Fruit fly (Drosophila melanogaster) whole organism, embryonic: ENCODE data around the gene TTLL15.

Source experiments
- ATbp ChIP-seq: fragments of 200-800 bp; sonication (Bioruptor generic); optimal IDR thresholded peaks from 2 replicates; lab custom pipeline; 2017; ENCODE audit warnings: missing biosample characterization, mild to moderate bottlenecking, missing genetic modification characterization, missing genetic modification reagents
- Aef1 ChIP-seq: fragments of 200-800 bp; sonication (Bioruptor generic); IDR thresholded peaks from 3 replicates; pipeline ENCODE4 v1.3.6; 2022; ENCODE audit warnings: missing biosample characterization, missing genetic modification characterization
- Asciz ChIP-seq: fragments of 200-800 bp; sonication (Bioruptor generic); optimal IDR thresholded peaks from 2 replicates; lab custom pipeline; 2017; ENCODE audit warnings: missing biosample characterization, mild to moderate bottlenecking, missing genetic modification characterization, missing genetic modification reagents
- Atf3 ChIP-seq: fragments of 200-800 bp; sonication (Bioruptor generic); optimal IDR thresholded peaks from 3 replicates; lab custom pipeline; 2016; ENCODE audit warnings: missing biosample characterization, missing genetic modification characterization
- B-H1 ChIP-seq: fragments of 200-800 bp; sonication (Bioruptor generic); IDR thresholded peaks from 3 replicates; pipeline ENCODE4 v1.3.6; 2022; ENCODE audit warnings: missing biosample characterization, missing genetic modification characterization
- CG12942 ChIP-seq: fragments of 200-800 bp; sonication (Bioruptor generic); optimal IDR thresholded peaks from 3 replicates; lab custom pipeline; 2016; ENCODE audit warnings: missing biosample characterization, missing genetic modification characterization
- CG13296 ChIP-seq: fragments of 200-800 bp; sonication (Bioruptor generic); optimal IDR thresholded peaks from 3 replicates; lab custom pipeline; 2018; ENCODE audit warnings: missing biosample characterization, mild to moderate bottlenecking, missing genetic modification characterization
- CG15696 ChIP-seq: fragments of 200-800 bp; sonication (Bioruptor generic); optimal IDR thresholded peaks from 2 replicates; lab custom pipeline; 2019; ENCODE audit warnings: missing biosample characterization, mild to moderate bottlenecking, missing genetic modification characterization, moderate library complexity
- CG1647 ChIP-seq: fragments of 200-800 bp; sonication (Bioruptor generic); optimal IDR thresholded peaks from 3 replicates; lab custom pipeline; 2016; ENCODE audit warnings: missing biosample characterization, missing genetic modification characterization
- CG2678 ChIP-seq: fragments of 200-800 bp; sonication (Bioruptor generic); optimal IDR thresholded peaks from 3 replicates; lab custom pipeline; 2019; ENCODE audit warnings: missing biosample characterization, mild to moderate bottlenecking, missing genetic modification characterization, moderate library complexity
- CG32532 ChIP-seq: fragments of 200-800 bp; sonication (Bioruptor generic); IDR thresholded peaks from 2 replicates; pipeline ENCODE4 v1.3.6; 2022; ENCODE audit warnings: missing biosample characterization, missing genetic modification characterization
- CG4328 ChIP-seq: fragments of 200-800 bp; sonication (Bioruptor generic); optimal IDR thresholded peaks from 3 replicates; lab custom pipeline; 2017; ENCODE audit warnings: missing biosample characterization, missing genetic modification reagents, missing genetic modification characterization
- CG4404 ChIP-seq: fragments of 200-800 bp; sonication (Bioruptor generic); IDR thresholded peaks from 2 replicates; pipeline ENCODE4 v1.3.6; 2022; ENCODE audit warnings: missing biosample characterization, missing genetic modification characterization
- CG4820 ChIP-seq: fragments of 200-800 bp; sonication (Bioruptor generic); optimal IDR thresholded peaks from 3 replicates; lab custom pipeline; 2016; ENCODE audit warnings: missing biosample characterization, missing genetic modification characterization
- CG4854 ChIP-seq: fragments of 200-800 bp; sonication (Bioruptor generic); optimal IDR thresholded peaks from 2 replicates; lab custom pipeline; 2016; ENCODE audit warnings: missing biosample characterization, missing genetic modification characterization, inconsistent platforms
- CG6175 ChIP-seq: fragments of 200-800 bp; sonication (Bioruptor generic); IDR thresholded peaks from 3 replicates; pipeline ENCODE4 v1.3.6; 2022; ENCODE audit warnings: missing biosample characterization, missing genetic modification characterization
- CG6683 ChIP-seq: fragments of 200-800 bp; sonication (Bioruptor generic); optimal IDR thresholded peaks from 2 replicates; lab custom pipeline; 2017; ENCODE audit warnings: missing biosample characterization, mild to moderate bottlenecking, missing genetic modification characterization, missing genetic modification reagents
- CG7372 ChIP-seq: fragments of 200-800 bp; sonication (Bioruptor generic); IDR thresholded peaks from 2 replicates; pipeline ENCODE4 v1.3.6; 2022; ENCODE audit warnings: missing biosample characterization, missing genetic modification characterization
- CG7556 ChIP-seq: fragments of 200-800 bp; sonication (Bioruptor generic); optimal IDR thresholded peaks from 2 replicates; lab custom pipeline; 2017; ENCODE audit warnings: missing biosample characterization, mild to moderate bottlenecking, missing genetic modification characterization
- CG8089 ChIP-seq: fragments of 200-800 bp; sonication (Bioruptor generic); optimal IDR thresholded peaks from 3 replicates; lab custom pipeline; 2016; ENCODE audit warnings: missing biosample characterization, missing genetic modification characterization
- Eip74EF ChIP-seq, 2 experiments: fragments of 200-800 bp in 1 of 2; fragments of >200 bp in 1 of 2; sonication (Bioruptor generic) in 1 of 2; optimal IDR thresholded peaks; 2 replicates each; lab custom pipeline; 2017 to 2019; ENCODE audit warnings: missing biosample characterization in 2 of 2, missing genetic modification characterization in 2 of 2, mild to moderate bottlenecking in 1 of 2, moderate library complexity in 1 of 2
- HLH4C ChIP-seq: fragments of 200-800 bp; sonication (Bioruptor generic); IDR thresholded peaks from 3 replicates; pipeline ENCODE4 v1.3.6; 2022; ENCODE audit warnings: missing biosample characterization, missing genetic modification characterization; ENCODE audit not compliant: partially characterized antibody
- HLH54F ChIP-seq: fragments of 200-800 bp; sonication (Bioruptor generic); optimal IDR thresholded peaks from 3 replicates; lab custom pipeline; 2016; ENCODE audit warnings: missing biosample characterization, missing genetic modification characterization
- HmgZ ChIP-seq: fragments of 200-800 bp; sonication (Bioruptor generic); optimal IDR thresholded peaks from 2 replicates; lab custom pipeline; 2018; ENCODE audit warnings: missing biosample characterization, mild to moderate bottlenecking, missing genetic modification characterization
- Hr3 ChIP-seq: fragments of 200-800 bp; sonication (Bioruptor generic); optimal IDR thresholded peaks from 3 replicates; lab custom pipeline; 2016; ENCODE audit warnings: missing biosample characterization, missing genetic modification characterization
- MBD-R2 ChIP-seq: fragments of 200-800 bp; sonication (Bioruptor generic); IDR thresholded peaks from 2 replicates; pipeline ENCODE4 v1.3.6; 2022; ENCODE audit warnings: missing biosample characterization, missing genetic modification characterization
- NC2β ChIP-seq: fragments of 200-800 bp; sonication (Bioruptor generic); optimal IDR thresholded peaks from 2 replicates; lab custom pipeline; 2016; ENCODE audit warnings: missing biosample characterization, missing genetic modification characterization
- Oli ChIP-seq: fragments of 200-800 bp; sonication (Bioruptor generic); optimal IDR thresholded peaks from 2 replicates; lab custom pipeline; 2018; ENCODE audit warnings: missing biosample characterization, mild to moderate bottlenecking, missing genetic modification characterization, moderate library complexity
- Optix ChIP-seq: fragments of 200-800 bp; sonication (Bioruptor generic); IDR thresholded peaks from 3 replicates; pipeline ENCODE4 v1.3.6; 2022; ENCODE audit warnings: missing biosample characterization, missing genetic modification characterization
- crol ChIP-seq: fragments of 200-800 bp; sonication (Bioruptor generic); IDR thresholded peaks from 2 replicates; pipeline ENCODE4 v1.3.6; 2022; ENCODE audit warnings: missing biosample characterization, missing genetic modification characterization
- disco-r ChIP-seq: fragments of 200-800 bp; sonication (Bioruptor generic); optimal IDR thresholded peaks from 2 replicates; lab custom pipeline; 2016; ENCODE audit warnings: missing biosample characterization, missing genetic modification characterization
- en ChIP-seq: fragments of 200-800 bp; sonication (Bioruptor generic); optimal IDR thresholded peaks from 2 replicates; lab custom pipeline; 2016; ENCODE audit warnings: missing biosample characterization, missing genetic modification characterization
- ewg ChIP-seq: fragments of 200-800 bp; sonication (Bioruptor generic); optimal IDR thresholded peaks from 3 replicates; lab custom pipeline; 2017; ENCODE audit warnings: mild to moderate bottlenecking, missing biosample characterization, missing genetic modification reagents, missing genetic modification characterization
- fd102C ChIP-seq: fragments of 200-800 bp; sonication (Bioruptor generic); optimal IDR thresholded peaks from 2 replicates; lab custom pipeline; 2018; ENCODE audit warnings: missing biosample characterization, mild to moderate bottlenecking, missing genetic modification characterization, moderate library complexity
- fd64A ChIP-seq: fragments of 200-800 bp; sonication (Bioruptor generic); optimal IDR thresholded peaks from 3 replicates; lab custom pipeline; 2018; ENCODE audit warnings: missing biosample characterization, mild to moderate bottlenecking, missing genetic modification characterization
- gce ChIP-seq: fragments of 200-800 bp; sonication (Bioruptor generic); IDR thresholded peaks from 3 replicates; pipeline ENCODE4 v1.3.6; 2022; ENCODE audit warnings: missing biosample characterization, missing genetic modification characterization
- gcm2 ChIP-seq: fragments of 200-800 bp; sonication (Bioruptor generic); optimal IDR thresholded peaks from 2 replicates; lab custom pipeline; 2016; ENCODE audit warnings: missing biosample characterization, missing genetic modification characterization
- jigr1 ChIP-seq: fragments of 200-800 bp; sonication (Bioruptor generic); IDR thresholded peaks from 3 replicates; pipeline ENCODE4 v1.3.6; 2022; ENCODE audit warnings: missing biosample characterization, missing genetic modification characterization
- klu ChIP-seq: fragments of 200-800 bp; sonication (Bioruptor generic); IDR thresholded peaks from 2 replicates; pipeline ENCODE4 v1.3.6; 2022; ENCODE audit warnings: missing biosample characterization, missing genetic modification characterization
- nom ChIP-seq: fragments of 200-800 bp; sonication (Bioruptor generic); optimal IDR thresholded peaks from 2 replicates; lab custom pipeline; 2017; ENCODE audit warnings: missing biosample characterization, missing genetic modification characterization, mild to moderate bottlenecking, moderate library complexity, missing genetic modification reagents
- pnt ChIP-seq: fragments of 200-800 bp; sonication (Bioruptor generic); optimal IDR thresholded peaks from 3 replicates; lab custom pipeline; 2016; ENCODE audit warnings: missing biosample characterization, missing genetic modification characterization
- ro ChIP-seq: fragments of 200-800 bp; sonication (Bioruptor generic); IDR thresholded peaks from 2 replicates; pipeline ENCODE4 v1.3.6; 2022; ENCODE audit warnings: missing biosample characterization, missing genetic modification characterization
- sisA ChIP-seq: fragments of 200-800 bp; sonication (Bioruptor generic); IDR thresholded peaks from 2 replicates; pipeline ENCODE4 v1.3.6; 2022; ENCODE audit warnings: missing biosample characterization, missing genetic modification characterization
- sna ChIP-seq: fragments of 200-800 bp; sonication (Bioruptor generic); IDR thresholded peaks from 2 replicates; pipeline ENCODE4 v1.3.6; 2022; ENCODE audit warnings: missing biosample characterization, missing genetic modification characterization; ENCODE audit not compliant: partially characterized antibody
- so ChIP-seq: fragments of 200-800 bp; sonication (Bioruptor generic); IDR thresholded peaks from 3 replicates; pipeline ENCODE4 v1.3.6; 2022; ENCODE audit warnings: missing biosample characterization, missing genetic modification characterization
- ssp ChIP-seq: fragments of 200-800 bp; sonication (Bioruptor generic); IDR thresholded peaks from 2 replicates; pipeline ENCODE4 v1.3.6; 2022; ENCODE audit warnings: missing biosample characterization, missing genetic modification characterization
- unc-4 ChIP-seq: fragments of 200-800 bp; sonication (Bioruptor generic); IDR thresholded peaks from 2 replicates; pipeline ENCODE4 v1.3.6; 2022; ENCODE audit warnings: missing biosample characterization, missing genetic modification characterization; ENCODE audit not compliant: partially characterized antibody
- wdn ChIP-seq: fragments of 200-800 bp; sonication (Bioruptor generic); IDR thresholded peaks from 2 replicates; pipeline ENCODE4 v1.3.6; 2022; ENCODE audit warnings: missing biosample characterization, missing genetic modification characterization
- zen2 ChIP-seq: fragments of 200-800 bp; sonication (Bioruptor generic); IDR thresholded peaks from 3 replicates; pipeline ENCODE4 v1.3.6; 2022; ENCODE audit warnings: missing biosample characterization, missing genetic modification characterization; ENCODE audit not compliant: partially characterized antibody
- zfh1 ChIP-seq: fragments of 200-800 bp; sonication (Bioruptor generic); IDR thresholded peaks from 3 replicates; pipeline ENCODE4 v1.3.6; 2022; ENCODE audit warnings: missing biosample characterization, missing genetic modification characterization
- zfh2 ChIP-seq: fragments of 200-800 bp; sonication (Bioruptor generic); optimal IDR thresholded peaks from 2 replicates; lab custom pipeline; 2016; ENCODE audit warnings: missing biosample characterization, missing genetic modification characterization

Gene TTLL15

dm6 chr3R:10849515-10849973, 34.5 kb downstream of the TTLL15 start, which contains the start of gene CG42394 (continued):
- TF ChIP-seq CG15696 (peak; percentile 94), CG4404 (peak; percentile 90), unc-4 (GFP tag; lab: Robert Waterston, UW) (0 out of 2 replicates have a peak, but pooled peaks have one; percentile 18), ssp (GFP tag; lab: Robert Waterston, UW) (peak; percentile 78), MBD-R2 (GFP tag; lab: Robert Waterston, UW) (peak; percentile 85), sisA (peak; percentile 89), CG7556 (GFP tag; lab: Kevin White, UChicago) (peak; percentile 97), Optix (GFP tag; lab: Robert Waterston, UW) (peak; percentile 83), CG4328 (GFP tag; lab: Kevin White, UChicago) (peak; percentile 86), Hr3 (GFP tag; lab: Kevin White, UChicago) (peak; percentile 87), zfh2 (peak; percentile 17), CG6175 (peak; percentile 85), ro (GFP tag; lab: Robert Waterston, UW) (peak; percentile 74), Oli (peak; percentile 95), CG32532 (GFP tag; lab: Robert Waterston, UW) (peak; percentile 97), nom (GFP tag; lab: Kevin White, UChicago) (peak; percentile 78), gce (GFP tag; lab: Robert Waterston, UW) (peak; percentile 90), CG6683 (peak; percentile 96), Atf3 (GFP tag; lab: Kevin White, UChicago) (peak; percentile 44), HmgZ (tag; lab: Kevin White, UChicago) (peak; percentile 89), fd102C (GFP tag; lab: Kevin White, UChicago) (peak; percentile 63), sna (GFP tag; lab: Robert Waterston, UW) (no peak), CG7372 (GFP tag; lab: Robert Waterston, UW) (peak; percentile 92), jigr1 (GFP tag; lab: Robert Waterston, UW) (peak; percentile 21; the same call in 1 of the 3 replicates), Aef1 (GFP tag; lab: Robert Waterston, UW) (peak; percentile 90), NC2β (GFP tag; lab: Kevin White, UChicago) (peak; percentile 68), disco-r (GFP tag; lab: Kevin White, UChicago) (peak; percentile 28), gcm2 (GFP tag; lab: Kevin White, UChicago) (peak; percentile 81), CG13296 (GFP tag; lab: Kevin White, UChicago) (peak; percentile 94), HLH4C (GFP tag; lab: Robert Waterston, UW) (no peak), HLH54F (GFP tag; lab: Kevin White, UChicago) (peak; percentile 60), zfh1 (GFP tag; lab: Robert Waterston, UW) (peak; percentile 94), zen2 (no peak), en (GFP tag; lab: Kevin White, UChicago) (no peak), wdn (GFP tag; lab: Robert Waterston, UW) (peak; percentile 85), CG12942 (GFP tag; lab: Kevin White, UChicago) (peak; percentile 87), ATbp (peak; percentile 95), Eip74EF (GFP tag; optimal IDR thresholded peaks at IDR 0.05; lab: Kevin White, UChicago) (peak in 1 of 2 experiments; percentile 94), fd64A (peak; percentile 47), so (GFP tag; lab: Robert Waterston, UW) (peak; percentile 95; the same call in 2 of the 3 replicates), CG8089 (GFP tag; lab: Kevin White, UChicago) (peak; percentile 51), CG4854 (GFP tag; lab: Kevin White, UChicago) (no peak), pnt (GFP tag; lab: Kevin White, UChicago) (peak; percentile 56), Asciz (GFP tag; lab: Kevin White, UChicago) (peak; percentile 97), crol (GFP tag; lab: Robert Waterston, UW) (peak; percentile 40; the same call in 1 of the 2 replicates), ewg (GFP tag; lab: Kevin White, UChicago) (peak; percentile 84), klu (no peak), CG4820 (GFP tag; lab: Kevin White, UChicago) (peak; percentile 93), B-H1 (GFP tag; lab: Robert Waterston, UW) (peak; percentile 90), CG1647 (GFP tag; lab: Kevin White, UChicago) (peak; percentile 34), CG2678 (tag; lab: Kevin White, UChicago) (peak; percentile 97)
